Worm (Caenorhabditis elegans) whole organism, L4 larva: ENCODE data around the gene vps-54.

ENCODE experiments used
- D1046.2 ChIP-seq: fragments of 200-800 bp; sonication (Bioruptor generic); IDR thresholded peaks from 2 replicates; pipeline ENCODE4 v1.3.6; 2022; ENCODE audit warnings: missing genetic modification characterization, missing compliant biosample characterization
- F10B5.3 ChIP-seq: sonication (generic microtip); optimal IDR thresholded peaks from 2 replicates; lab custom pipeline; 2016; ENCODE audit warnings: mild to moderate bottlenecking, missing genetic modification characterization, missing compliant biosample characterization
- F26F4.8 ChIP-seq: fragments of 200-800 bp; sonication (Bioruptor generic); conservative IDR thresholded peaks from 2 replicates; pipeline ENCODE4 v1.3.6; 2022; ENCODE audit warnings: missing genetic modification characterization, missing compliant biosample characterization
- F37D6.2 ChIP-seq: sonication (generic microtip); optimal IDR thresholded peaks from 2 replicates; lab custom pipeline; 2016; ENCODE audit warnings: mild to moderate bottlenecking, missing genetic modification characterization, missing compliant biosample characterization
- F44E2.7 ChIP-seq: fragments of 200-800 bp; sonication (Bioruptor generic); IDR thresholded peaks from 2 replicates; pipeline ENCODE4 v2.1.2; 2022; ENCODE audit warnings: missing genetic modification characterization, missing compliant biosample characterization
- R02D3.7 ChIP-seq: fragments of 150-350 bp; sonication (generic microtip); optimal IDR thresholded peaks from 3 replicates; lab custom pipeline; 2014; ENCODE audit warnings: missing biosample characterization, missing genetic modification characterization
- T20F7.1 ChIP-seq: fragments of 200-800 bp; sonication (Bioruptor generic); optimal IDR thresholded peaks from 2 replicates; lab custom pipeline; 2018; ENCODE audit warnings: mild to moderate bottlenecking, missing genetic modification characterization, missing compliant biosample characterization
- Y105C5A.15 ChIP-seq: fragments of 200-800 bp; sonication (Bioruptor generic); IDR thresholded peaks from 2 replicates; pipeline ENCODE4 v1.3.6; 2022; ENCODE audit warnings: missing genetic modification characterization, missing compliant biosample characterization
- Y75B8A.6 ChIP-seq: fragments of 200-800 bp; sonication (Bioruptor generic); IDR thresholded peaks from 2 replicates; pipeline ENCODE4 v1.3.6; 2022; ENCODE audit warnings: missing genetic modification reagents, missing genetic modification characterization, missing compliant biosample characterization
- ZK546.5 ChIP-seq, 2 experiments: sonication (generic microtip); optimal IDR thresholded peaks; 2 replicates each; lab custom pipeline; 2017; ENCODE audit warnings: missing biosample characterization in 2 of 2, missing genetic modification characterization in 2 of 2
- aha-1 ChIP-seq: fragments of 150-350 bp; peaks from one replicate; lab custom pipeline; 2014; ENCODE audit warnings: missing biosample characterization, missing genetic modification characterization
- arid-1 ChIP-seq: fragments of 200-800 bp; sonication (Bioruptor generic); conservative IDR thresholded peaks from 2 replicates; pipeline ENCODE4 v1.3.6; 2022; ENCODE audit warnings: missing genetic modification reagents, missing genetic modification characterization, missing compliant biosample characterization
- attf-4 ChIP-seq: sonication (generic microtip); optimal IDR thresholded peaks from 3 replicates; lab custom pipeline; 2017; ENCODE audit warnings: missing biosample characterization, missing genetic modification characterization
- ceh-32 ChIP-seq: sonication (generic microtip); optimal IDR thresholded peaks from 2 replicates; lab custom pipeline; 2016; ENCODE audit warnings: mild to moderate bottlenecking, missing genetic modification characterization, missing compliant biosample characterization; ENCODE audit not compliant: poor library complexity
- ceh-44 ChIP-seq: fragments of 200-800 bp; sonication (Bioruptor generic); IDR thresholded peaks from 2 replicates; pipeline ENCODE4 v1.3.6; 2022; ENCODE audit warnings: missing genetic modification reagents, missing genetic modification characterization, missing compliant biosample characterization
- daf-12 ChIP-seq: fragments of 150-350 bp; optimal IDR thresholded peaks from 2 replicates; lab custom pipeline; 2014; ENCODE audit warnings: missing biosample characterization, missing genetic modification reagents, missing genetic modification characterization
- dmd-6 ChIP-seq: fragments of 200-800 bp; sonication (Bioruptor generic); IDR thresholded peaks from 2 replicates; pipeline ENCODE4 v1.3.6; 2022; ENCODE audit warnings: missing genetic modification reagents, missing genetic modification characterization, missing compliant biosample characterization
- dmd-8 ChIP-seq: fragments of 200-800 bp; sonication (Bioruptor generic); IDR thresholded peaks from 2 replicates; pipeline ENCODE4 v1.3.6; 2022; ENCODE audit warnings: missing genetic modification characterization, missing compliant biosample characterization
- dmd-9 ChIP-seq: fragments of 200-800 bp; sonication (Bioruptor generic); IDR thresholded peaks from 2 replicates; pipeline ENCODE4 v1.3.6; 2022; ENCODE audit warnings: missing genetic modification reagents, missing genetic modification characterization, missing compliant biosample characterization
- egl-27 ChIP-seq: sonication (generic microtip); optimal IDR thresholded peaks from 3 replicates; lab custom pipeline; 2017; ENCODE audit warnings: missing biosample characterization, missing genetic modification reagents, missing genetic modification characterization
- egl-43 ChIP-seq: fragments of 200-800 bp; sonication (Bioruptor generic); IDR thresholded peaks from 2 replicates; pipeline ENCODE4 v1.3.6; 2022; ENCODE audit warnings: missing genetic modification reagents, missing genetic modification characterization, missing compliant biosample characterization
- gei-8 ChIP-seq: fragments of 200-800 bp; sonication (Bioruptor generic); optimal IDR thresholded peaks from 2 replicates; lab custom pipeline; 2018; ENCODE audit warnings: mild to moderate bottlenecking, missing genetic modification characterization, missing compliant biosample characterization
- hlh-30 ChIP-seq: sonication (generic microtip); optimal IDR thresholded peaks from 2 replicates; lab custom pipeline; 2017; ENCODE audit warnings: antibody characterized with exemption, mild to moderate bottlenecking, missing genetic modification characterization, missing compliant biosample characterization; ENCODE audit not compliant: insufficient read depth
- lin-1 ChIP-seq: fragments of 200-800 bp; sonication (Bioruptor generic); IDR thresholded peaks from 2 replicates; pipeline ENCODE4 v1.3.6; 2022; ENCODE audit warnings: missing genetic modification reagents, missing genetic modification characterization, missing compliant biosample characterization
- lin-29 ChIP-seq: fragments of 200-800 bp; sonication (Bioruptor generic); IDR thresholded peaks from 2 replicates; pipeline ENCODE4 v1.3.6; 2022; ENCODE audit warnings: missing genetic modification reagents, missing genetic modification characterization, missing compliant biosample characterization
- madf-9 ChIP-seq: fragments of 200-800 bp; sonication (Bioruptor generic); conservative IDR thresholded peaks from 2 replicates; pipeline ENCODE4 v1.3.6; 2022; ENCODE audit warnings: missing genetic modification reagents, missing genetic modification characterization, missing compliant biosample characterization
- mxl-3 ChIP-seq: fragments of 200-800 bp; sonication (Bioruptor generic); optimal IDR thresholded peaks from 2 replicates; lab custom pipeline; 2018; ENCODE audit warnings: mild to moderate bottlenecking, missing genetic modification characterization, missing compliant biosample characterization
- nhr-10 ChIP-seq: fragments of 150-350 bp; optimal IDR thresholded peaks from 2 replicates; lab custom pipeline; 2014; ENCODE audit warnings: missing biosample characterization, missing genetic modification characterization
- nhr-11 ChIP-seq: fragments of 150-350 bp; optimal IDR thresholded peaks from 2 replicates; lab custom pipeline; 2014; ENCODE audit warnings: missing biosample characterization, missing genetic modification characterization
- nhr-237 ChIP-seq: sonication (generic microtip); optimal IDR thresholded peaks from 2 replicates; lab custom pipeline; 2017; ENCODE audit warnings: missing biosample characterization, missing genetic modification characterization
- nhr-25 ChIP-seq: sonication (generic microtip); optimal IDR thresholded peaks from 2 replicates; lab custom pipeline; 2017; ENCODE audit warnings: missing genetic modification characterization, mild to moderate bottlenecking, missing compliant biosample characterization, antibody characterized with exemption, moderate library complexity, borderline replicate concordance; ENCODE audit not compliant: insufficient read depth
- nhr-41 ChIP-seq: fragments of 200-800 bp; sonication (Bioruptor generic); IDR thresholded peaks from 2 replicates; pipeline ENCODE4 v1.3.6; 2022; ENCODE audit warnings: missing genetic modification reagents, missing genetic modification characterization, missing compliant biosample characterization
- nhr-48 ChIP-seq: sonication (generic microtip); optimal IDR thresholded peaks from 2 replicates; lab custom pipeline; 2016; ENCODE audit warnings: mild to moderate bottlenecking, missing genetic modification characterization, missing compliant biosample characterization
- nhr-77 ChIP-seq: fragments of 150-350 bp; optimal IDR thresholded peaks from 2 replicates; lab custom pipeline; 2014; ENCODE audit warnings: missing biosample characterization, missing genetic modification characterization
- php-3 ChIP-seq: fragments of 200-800 bp; sonication (Bioruptor generic); IDR thresholded peaks from 2 replicates; pipeline ENCODE4 v1.3.6; 2022; ENCODE audit warnings: missing genetic modification reagents, missing genetic modification characterization, missing compliant biosample characterization
- rbr-2 ChIP-seq: sonication (generic microtip); optimal IDR thresholded peaks from 2 replicates; lab custom pipeline; 2016; ENCODE audit warnings: missing genotype, missing genetic modification characterization, missing compliant biosample characterization
- sdz-12 ChIP-seq: fragments of 200-800 bp; sonication (Bioruptor generic); optimal IDR thresholded peaks from 2 replicates; lab custom pipeline; 2018; ENCODE audit warnings: mild to moderate bottlenecking, missing genetic modification characterization, missing compliant biosample characterization
- set-16 ChIP-seq: fragments of 200-800 bp; sonication (Bioruptor generic); IDR thresholded peaks from 2 replicates; pipeline ENCODE4 v1.3.6; 2022; ENCODE audit warnings: missing genetic modification reagents, missing genetic modification characterization, missing compliant biosample characterization
- skn-1 ChIP-seq: fragments of 150-350 bp; optimal IDR thresholded peaks from 2 replicates; lab custom pipeline; 2014; ENCODE audit warnings: missing biosample characterization, missing genetic modification characterization
- snpc-4 ChIP-seq: fragments of 150-350 bp; optimal IDR thresholded peaks from 2 replicates; lab custom pipeline; 2014; ENCODE audit warnings: missing biosample characterization, missing genetic modification characterization
- tag-97 ChIP-seq: fragments of 200-800 bp; sonication (Bioruptor generic); IDR thresholded peaks from 2 replicates; pipeline ENCODE4 v1.3.6; 2022; ENCODE audit warnings: missing genetic modification characterization, missing compliant biosample characterization
- tra-1 ChIP-seq: fragments of 200-800 bp; sonication (Bioruptor generic); IDR thresholded peaks from 2 replicates; pipeline ENCODE4 v1.3.6; 2022; ENCODE audit warnings: missing genetic modification reagents, missing genetic modification characterization, missing compliant biosample characterization
- unc-62 ChIP-seq, 3 experiments: fragments of 150-350 bp in 1 of 3; sonication (generic microtip); optimal IDR thresholded peaks in 2 of 3; peaks in 1 of 3; 1 replicate in 1 of 3; 2 replicates in 2 of 3; lab custom pipeline; 2014 to 2017; ENCODE audit warnings: missing biosample characterization in 3 of 3, missing genetic modification characterization in 3 of 3, missing genetic modification reagents in 3 of 3, missing genotype in 1 of 3
- vab-7 ChIP-seq: fragments of 200-800 bp; sonication (Bioruptor generic); IDR thresholded peaks from 2 replicates; pipeline ENCODE4 v1.3.6; 2022; ENCODE audit warnings: missing genetic modification reagents, missing genetic modification characterization, missing compliant biosample characterization
- zip-11 ChIP-seq: fragments of 200-800 bp; sonication (Bioruptor generic); IDR thresholded peaks from 2 replicates; pipeline ENCODE4 v1.3.6; 2022; ENCODE audit warnings: missing genetic modification characterization, missing compliant biosample characterization
- ztf-7 ChIP-seq: fragments of 150-350 bp; optimal IDR thresholded peaks from 2 replicates; lab custom pipeline; 2014; ENCODE audit warnings: missing biosample characterization, missing genetic modification characterization

vps-54 gene

DNA sequence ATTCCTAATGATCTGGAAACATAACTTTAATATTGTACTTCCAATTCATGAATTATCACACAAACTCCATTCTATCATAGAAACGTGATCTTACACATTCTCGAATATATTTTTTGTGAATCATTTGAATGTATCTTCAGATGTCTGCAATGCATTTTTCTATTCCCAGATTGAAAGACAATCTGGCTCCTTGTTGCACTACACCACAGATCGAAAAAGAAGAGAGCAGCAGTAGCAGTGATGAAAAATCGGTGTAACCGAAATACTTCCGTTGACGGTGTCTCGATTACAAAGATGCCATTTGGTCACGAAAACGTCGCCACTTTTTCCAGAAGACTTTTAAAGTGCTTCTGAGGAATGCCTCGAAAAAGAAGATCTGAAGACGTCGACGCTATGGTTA, 36.2 kb downstream of the vps-54 start, which contains the start of gene degt-1 (continued):
- TF ChIP-seq nhr-11 (tag; lab: Kevin White, UChicago): no peak
- TF ChIP-seq unc-62 (GFP tag; optimal IDR thresholded peaks at IDR 0.05 in 1 of 2; lab: Kevin White, UChicago): no peak
- TF ChIP-seq unc-62 (tag; optimal IDR thresholded peaks at IDR 0.05; lab: Kevin White, UChicago): no peak
- TF ChIP-seq mxl-3 (GFP tag; lab: Kevin White, UChicago): no peak
- no peak for TF ChIP-seq D1046.2 (GFP tag; lab: Robert Waterston, UW)

DNA sequence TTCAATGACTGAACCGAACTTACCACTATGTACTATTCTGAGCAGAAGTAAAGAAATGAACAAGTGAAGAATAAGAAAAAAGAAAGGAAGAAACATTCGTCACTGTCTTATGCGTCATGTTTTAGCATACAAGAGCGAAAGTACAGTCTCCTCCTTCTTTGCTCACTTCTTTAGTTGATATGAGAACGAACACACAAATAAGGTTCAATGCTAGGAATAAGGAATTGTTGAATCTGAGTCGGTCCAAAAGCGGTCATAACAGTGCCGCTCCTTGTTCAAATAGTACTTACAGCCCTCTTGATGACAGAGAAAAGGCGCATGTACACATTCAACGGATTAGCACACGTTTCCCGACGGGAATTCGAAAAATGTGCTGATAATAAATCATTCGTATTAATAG, 37.1 kb downstream of the vps-54 start, which contains the start of gene F25D1.8:
Gene F25D1.8, plus strand, starts transcription at position 301 of the 400 bp plus-strand sequence.
- TF ChIP-seq Y105C5A.15 (no peak), egl-43 (GFP tag; lab: Robert Waterston, UW) (no peak), ceh-32 (tag; lab: Kevin White, UChicago) (no peak), nhr-11 (tag; lab: Kevin White, UChicago) (no peak), madf-9 (GFP tag; lab: Robert Waterston, UW) (no peak), dmd-9 (GFP tag; lab: Robert Waterston, UW) (no peak), F10B5.3 (no peak), nhr-48 (tag; lab: Kevin White, UChicago) (no peak), nhr-237 (tag; lab: Kevin White, UChicago) (no peak), R02D3.7 (tag; lab: Kevin White, UChicago) (no peak), F26F4.8 (GFP tag; lab: Robert Waterston, UW) (no peak), Y75B8A.6 (GFP tag; lab: Robert Waterston, UW) (no peak), aha-1 (tag; lab: Kevin White, UChicago) (no peak), dmd-8 (GFP tag; lab: Robert Waterston, UW) (no peak)

DNA sequence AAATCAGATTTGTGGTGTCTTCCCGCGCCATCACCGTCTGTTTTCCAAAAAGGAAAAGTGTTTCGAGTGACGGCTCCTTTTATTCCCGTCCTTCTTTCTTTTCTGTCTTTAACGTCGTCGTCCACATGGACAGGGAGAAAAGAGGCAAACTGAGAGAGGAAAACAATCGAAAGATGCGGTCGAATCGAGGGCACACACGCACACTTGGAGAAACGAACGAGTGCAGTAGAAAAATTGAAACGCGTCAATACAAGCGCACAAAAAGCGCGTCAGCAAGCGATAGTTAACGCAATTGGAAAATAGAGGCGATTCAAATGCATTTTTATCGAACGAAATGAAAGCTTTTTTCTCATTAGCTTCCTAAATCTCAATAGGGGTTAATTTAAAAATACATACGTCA, 39.4 kb downstream of the vps-54 start:
- TF ChIP-seq skn-1 (tag; lab: Kevin White, UChicago): no peak
- peak; percentile 93 for TF ChIP-seq rbr-2
- no peak; the same call in 1 of the 2 replicates for TF ChIP-seq madf-9 (GFP tag; lab: Robert Waterston, UW)
- peak; percentile 85 for TF ChIP-seq ztf-7 (tag; lab: Kevin White, UChicago)
- no peak for TF ChIP-seq gei-8
- TF ChIP-seq mxl-3 (GFP tag; lab: Kevin White, UChicago): peak; percentile 94
- no peak for TF ChIP-seq F44E2.7
- TF ChIP-seq lin-1 (GFP tag; lab: Robert Waterston, UW): 0 out of 2 replicates have a peak, but pooled peaks have one; percentile 29
- TF ChIP-seq nhr-25 (tag; lab: Kevin White, UChicago): peak; percentile 12
- TF ChIP-seq nhr-77 (tag; lab: Kevin White, UChicago): peak; percentile 77
- peak; percentile 85 for TF ChIP-seq F37D6.2
- TF ChIP-seq ceh-44: no peak
- peak; percentile 64; the same call in 1 of the 2 replicates for TF ChIP-seq tra-1 (GFP tag; lab: Robert Waterston, UW)
- TF ChIP-seq nhr-10 (tag; lab: Kevin White, UChicago): no peak
- 0 out of 2 replicates have a peak, but pooled peaks have one; percentile 55 for TF ChIP-seq lin-29 (GFP tag; lab: Robert Waterston, UW)
- peak; percentile 84 for TF ChIP-seq dmd-6 (GFP tag; lab: Robert Waterston, UW)
- no peak for TF ChIP-seq dmd-8 (GFP tag; lab: Robert Waterston, UW)
- TF ChIP-seq egl-27 (tag; lab: Kevin White, UChicago): no peak
- TF ChIP-seq set-16 (GFP tag; lab: Robert Waterston, UW): no peak
- peak; percentile 37; the same call in 1 of the 2 replicates for TF ChIP-seq vab-7 (GFP tag; lab: Robert Waterston, UW)
- no peak for TF ChIP-seq attf-4 (tag; lab: Kevin White, UChicago)
- peak in 1 of 2 experiments; percentile 3 for TF ChIP-seq ZK546.5 (tag; optimal IDR thresholded peaks at IDR 0.05; lab: Kevin White, UChicago)
- no peak for TF ChIP-seq zip-11 (GFP tag; lab: Robert Waterston, UW)
- peak; percentile 87 for TF ChIP-seq hlh-30 (tag; lab: Kevin White, UChicago)
- no peak for TF ChIP-seq daf-12 (tag; lab: Kevin White, UChicago)
- 0 out of 2 replicates have a peak, but pooled peaks have one; percentile 35 for TF ChIP-seq dmd-9 (GFP tag; lab: Robert Waterston, UW)
- 0 out of 2 replicates have a peak, but pooled peaks have one; percentile 10 for TF ChIP-seq arid-1 (GFP tag; lab: Robert Waterston, UW)
- no peak for TF ChIP-seq Y75B8A.6 (GFP tag; lab: Robert Waterston, UW)
- TF ChIP-seq snpc-4: peak; percentile 38
- TF ChIP-seq nhr-41 (GFP tag; lab: Robert Waterston, UW): no peak
- TF ChIP-seq aha-1 (tag; lab: Kevin White, UChicago): peak; percentile 96
- no peak for TF ChIP-seq sdz-12
- peak; percentile 33; the same call in 1 of the 2 replicates for TF ChIP-seq php-3 (GFP tag; lab: Robert Waterston, UW)
- TF ChIP-seq T20F7.1 (GFP tag; lab: Kevin White, UChicago): peak; percentile 81
- no peak for TF ChIP-seq tag-97 (GFP tag; lab: Robert Waterston, UW)
